Fruit fly (Drosophila melanogaster) Kc167 (cell line): ENCODE data around the gene CG45089.

Source experiments
- Myc ChIP-seq: fragments of >200 bp; optimal IDR thresholded peaks from 2 replicates; lab custom pipeline; 2017; ENCODE audit warnings: missing external identifiers
- Sin3A ChIP-seq: fragments of >200 bp; optimal IDR thresholded peaks from 2 replicates; lab custom pipeline; 2018; ENCODE audit warnings: missing external identifiers
- h ChIP-seq: fragments of >200 bp; optimal IDR thresholded peaks from 3 replicates; lab custom pipeline; 2018; ENCODE audit warnings: missing external identifiers
- insv ChIP-seq: fragments of >200 bp; optimal IDR thresholded peaks from 3 replicates; lab custom pipeline; 2018; ENCODE audit warnings: missing external identifiers
- psq ChIP-seq: fragments of >200 bp; optimal IDR thresholded peaks from 2 replicates; lab custom pipeline; 2017; ENCODE audit warnings: missing external identifiers
- ttk ChIP-seq: sonication (Bioruptor generic); optimal IDR thresholded peaks from 2 replicates; lab custom pipeline; 2017; ENCODE audit warnings: missing external identifiers

- TF ChIP-seq Sin3A (lab: Kevin White, UChicago): no peak
- no peak for TF ChIP-seq ttk (lab: Kevin White, UChicago)
- no peak for TF ChIP-seq psq (lab: Kevin White, UChicago)
- no peak for TF ChIP-seq insv
- no peak for TF ChIP-seq h
- no peak for TF ChIP-seq Myc (lab: Kevin White, UChicago)
Observed at dm6 chrX:7883926-7884325, 9.7 kb downstream of the CG45089 start, which contains the start of gene Ir7f.
